Fruit fly (Drosophila melanogaster): Measurements from ENCODE around the gene CG10026.

dm6 chr2L:19425105-19425504, 29.0 kb upstream of the CG10026 start:
- TF ChIP-seq bab1 (GFP tag; optimal IDR thresholded peaks at IDR 0.05) (no peak), Mnt (GFP tag; optimal IDR thresholded peaks at IDR 0.05) (no peak), cnc (optimal IDR thresholded peaks at IDR 0.05) (no peak), kay (GFP tag; ENCODE audit: borderline replicate concordance) (no peak), CG12768 (GFP tag; optimal IDR thresholded peaks at IDR 0.05) (no peak), Hr96 (GFP tag; optimal IDR thresholded peaks at IDR 0.05) (no peak), CG33017 (tag; optimal IDR thresholded peaks at IDR 0.05) (no peak), pad (GFP tag; optimal IDR thresholded peaks at IDR 0.05) (no peak), toe (GFP tag; optimal IDR thresholded peaks at IDR 0.05) (no peak), tj (GFP tag; optimal IDR thresholded peaks at IDR 0.05) (peak; percentile 97), Clk (GFP tag; optimal IDR thresholded peaks at IDR 0.05) (no peak), CG11617 (GFP tag; optimal IDR thresholded peaks at IDR 0.05) (no peak), Crg-1 (GFP tag; optimal IDR thresholded peaks at IDR 0.05) (no peak), CG7045 (GFP tag; optimal IDR thresholded peaks at IDR 0.05) (no peak)

All from whole organism, adult.